1 fruit fly cellular context compared by ENCODE assay signal in the genomic region with DNA sequence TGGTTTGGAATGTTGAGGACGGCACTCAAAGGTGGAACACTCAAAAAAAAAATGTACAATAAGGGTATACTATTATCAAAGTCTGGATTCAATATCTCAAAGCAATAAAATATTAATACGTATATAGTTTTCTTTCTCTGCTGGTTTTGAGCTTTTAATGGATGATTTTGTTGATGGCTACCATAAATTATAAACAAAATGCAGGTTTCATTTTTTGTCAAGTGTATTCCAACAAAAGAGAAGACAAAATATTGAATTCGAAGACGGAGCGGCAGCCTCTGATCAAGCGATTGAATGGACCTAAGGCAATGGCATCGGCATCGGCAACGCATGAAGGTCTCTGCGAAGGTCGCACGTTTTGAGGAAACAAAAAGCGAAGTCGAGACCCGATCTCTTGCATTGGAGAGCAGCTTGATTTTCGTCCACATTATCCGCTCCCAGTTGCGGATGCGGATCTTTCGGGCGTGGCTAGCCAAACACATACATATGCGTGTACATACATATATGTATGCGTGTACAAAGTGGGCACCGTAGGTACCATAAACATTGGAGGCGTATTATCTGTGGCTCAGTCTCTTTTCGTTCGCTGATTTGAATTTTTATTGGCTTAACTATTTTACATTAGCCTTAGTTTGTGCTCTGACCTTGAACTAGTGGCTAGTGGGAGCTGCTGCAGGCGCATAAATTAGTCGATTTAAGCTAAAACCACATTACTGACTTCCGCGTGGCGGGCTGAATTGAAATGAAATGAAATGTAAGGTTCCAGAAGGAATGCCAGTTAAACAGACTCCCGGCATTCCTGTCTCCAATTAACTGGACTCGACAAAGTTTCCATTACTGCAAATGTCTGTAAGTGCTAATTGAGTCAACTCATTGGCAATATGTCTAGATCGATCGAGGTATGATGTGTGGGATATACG.
TF ChIP-seq lines count a peak whose summit lies in the region.

No protein-coding gene starts in this region.

TF ChIP-seq in whole organism, embryonic, 481 proteins besides CTCF, POLR2A, EP300 and RAD21 (continued from another document and continues in another):
- peak; percentile 39; the same call in 1 of the 3 replicates for TF ChIP-seq zfh1 (GFP tag; IDR thresholded peaks at IDR 0.05; lab: Robert Waterston, UW)
- peak; percentile 27 for TF ChIP-seq CG6813 (GFP tag; optimal IDR thresholded peaks at IDR 0.05; lab: Kevin White, UChicago)
- peak; percentile 44 for TF ChIP-seq Xbp1 (GFP tag; optimal IDR thresholded peaks at IDR 0.05; lab: Kevin White, UChicago)
- TF ChIP-seq H15 (GFP tag; IDR thresholded peaks at IDR 0.05; lab: Robert Waterston, UW) = peak; percentile 14; the same call in 1 of the 3 replicates
- TF ChIP-seq Fer3 (tag; optimal IDR thresholded peaks at IDR 0.05; lab: Kevin White, UChicago) = peak; percentile 37
- peak in 1 of 2 experiments; percentile 39 for TF ChIP-seq bsh (GFP tag; optimal IDR thresholded peaks at IDR 0.05; lab: Kevin White, UChicago)
- TF ChIP-seq ken (GFP tag; IDR thresholded peaks at IDR 0.05; lab: Robert Waterston, UW) = 0 out of 3 replicates have a peak, but pooled peaks have one; percentile 14
- TF ChIP-seq CG1529 (GFP tag; optimal IDR thresholded peaks at IDR 0.05; lab: Kevin White, UChicago) = no peak
- TF ChIP-seq bab2 (GFP tag; optimal IDR thresholded peaks at IDR 0.05; lab: Kevin White, UChicago) = peak; percentile 33
- TF ChIP-seq CG7839 (tag; optimal IDR thresholded peaks at IDR 0.05; lab: Kevin White, UChicago) = peak; percentile 67
- TF ChIP-seq run (tag; optimal IDR thresholded peaks at IDR 0.05; lab: Kevin White, UChicago) = peak; percentile 23
- no peak for TF ChIP-seq CG3838 (GFP tag; optimal IDR thresholded peaks at IDR 0.05; lab: Kevin White, UChicago)
- TF ChIP-seq CG9817 (tag; optimal IDR thresholded peaks at IDR 0.05; lab: Kevin White, UChicago) = peak; percentile 19
- TF ChIP-seq ase (GFP tag; IDR thresholded peaks at IDR 0.05; lab: Robert Waterston, UW) = peak; percentile 54; the same call in 1 of the 3 replicates
- TF ChIP-seq CG32772 (GFP tag; IDR thresholded peaks at IDR 0.05; lab: Robert Waterston, UW) = no peak
- TF ChIP-seq CG2875 (GFP tag; optimal IDR thresholded peaks at IDR 0.05; lab: Kevin White, UChicago) = no peak
- TF ChIP-seq odd (GFP tag; optimal IDR thresholded peaks at IDR 0.05; lab: Kevin White, UChicago) = peak; percentile 44
- TF ChIP-seq bcd (GFP tag; optimal IDR thresholded peaks at IDR 0.05; lab: Kevin White, UChicago) = peak; percentile 28
- peak; percentile 36 for TF ChIP-seq Blimp-1 (GFP tag; optimal IDR thresholded peaks at IDR 0.05; lab: Kevin White, UChicago)
- TF ChIP-seq Ada2b (GFP tag; IDR thresholded peaks at IDR 0.05; lab: Robert Waterston, UW) = peak; percentile 33; the same call in 1 of the 2 replicates
- 0 out of 2 replicates have a peak, but pooled peaks have one; percentile 28 for TF ChIP-seq sens-2 (GFP tag; IDR thresholded peaks at IDR 0.05; lab: Robert Waterston, UW)
- TF ChIP-seq CG12219 (GFP tag; optimal IDR thresholded peaks at IDR 0.05; lab: Kevin White, UChicago) = peak; percentile 25
- TF ChIP-seq sqz (GFP tag; optimal IDR thresholded peaks at IDR 0.05; lab: Kevin White, UChicago) = peak; percentile 10
- no peak for TF ChIP-seq dan (GFP tag; IDR thresholded peaks at IDR 0.05; lab: Robert Waterston, UW)
- peak; percentile 22 for TF ChIP-seq HHEX (GFP tag; optimal IDR thresholded peaks at IDR 0.05; lab: Kevin White, UChicago)
- TF ChIP-seq CG9437 (GFP tag; optimal IDR thresholded peaks at IDR 0.05; lab: Kevin White, UChicago) = peak; percentile 11
- peak; percentile 11 for TF ChIP-seq CG1792 (GFP tag; optimal IDR thresholded peaks at IDR 0.05; lab: Kevin White, UChicago)
- TF ChIP-seq tgo (GFP tag; IDR thresholded peaks at IDR 0.05; lab: Robert Waterston, UW) = peak; percentile 35; the same call in 1 of the 3 replicates
- peak; percentile 28 for TF ChIP-seq CG10209 (GFP tag; optimal IDR thresholded peaks at IDR 0.05; lab: Kevin White, UChicago)
- TF ChIP-seq Sox100B (GFP tag; optimal IDR thresholded peaks at IDR 0.05; lab: Kevin White, UChicago) = peak; percentile 5
- no peak for TF ChIP-seq HmgZ (tag; optimal IDR thresholded peaks at IDR 0.05; lab: Kevin White, UChicago)
- peak; percentile 40; the same call in 1 of the 3 replicates for TF ChIP-seq CG14050 (GFP tag; IDR thresholded peaks at IDR 0.05; lab: Robert Waterston, UW)
- TF ChIP-seq nmo (GFP tag; optimal IDR thresholded peaks at IDR 0.05; lab: Kevin White, UChicago) = peak; percentile 36
- peak; percentile 56 for TF ChIP-seq CG31441 (GFP tag; IDR thresholded peaks at IDR 0.05; lab: Robert Waterston, UW)
- 0 out of 2 replicates have a peak, but pooled peaks have one; percentile 12 for TF ChIP-seq danr (GFP tag; IDR thresholded peaks at IDR 0.05; lab: Robert Waterston, UW)
- peak; percentile 55 for TF ChIP-seq Oli (tag; optimal IDR thresholded peaks at IDR 0.05; lab: Kevin White, UChicago)
- no peak for TF ChIP-seq hkb (optimal IDR thresholded peaks at IDR 0.05; lab: Kevin White, UChicago)
- TF ChIP-seq hkb (GFP tag; IDR thresholded peaks at IDR 0.05; lab: Robert Waterston, UW) = peak; percentile 77; the same call in 1 of the 2 replicates
- TF ChIP-seq CG14441 (GFP tag; IDR thresholded peaks at IDR 0.05; lab: Robert Waterston, UW) = 0 out of 2 replicates have a peak, but pooled peaks have one; percentile 59
- TF ChIP-seq NfI (GFP tag; optimal IDR thresholded peaks at IDR 0.05; lab: Kevin White, UChicago) = peak; percentile 37
- no peak for TF ChIP-seq Asciz (GFP tag; optimal IDR thresholded peaks at IDR 0.05; lab: Kevin White, UChicago)
- no peak for TF ChIP-seq dmrt11E (tag; optimal IDR thresholded peaks at IDR 0.05; lab: Kevin White, UChicago)
- 0 out of 2 replicates have a peak, but pooled peaks have one; percentile 22 for TF ChIP-seq E2f2 (GFP tag; IDR thresholded peaks at IDR 0.05; lab: Robert Waterston, UW)
- TF ChIP-seq CG2889 (GFP tag; IDR thresholded peaks at IDR 0.05; lab: Robert Waterston, UW) = 0 out of 3 replicates have a peak, but pooled peaks have one; percentile 30
- TF ChIP-seq CG4820 (GFP tag; optimal IDR thresholded peaks at IDR 0.05; lab: Kevin White, UChicago) = peak; percentile 7
- peak; percentile 39 for TF ChIP-seq CG7556 (GFP tag; optimal IDR thresholded peaks at IDR 0.05; lab: Kevin White, UChicago)
- peak; percentile 28 for TF ChIP-seq CG8388 (GFP tag; optimal IDR thresholded peaks at IDR 0.05; lab: Kevin White, UChicago)
- 0 out of 2 replicates have a peak, but pooled peaks have one; percentile 26 for TF ChIP-seq ttk (GFP tag; IDR thresholded peaks at IDR 0.05; lab: Robert Waterston, UW)
- TF ChIP-seq CG18262 (tag; optimal IDR thresholded peaks at IDR 0.05; lab: Kevin White, UChicago) = peak; percentile 23
- TF ChIP-seq gsb-n (tag; optimal IDR thresholded peaks at IDR 0.05; lab: Kevin White, UChicago) = no peak
- peak; percentile 97 for TF ChIP-seq pros (GFP tag; optimal IDR thresholded peaks at IDR 0.05; lab: Kevin White, UChicago)
- peak; percentile 9 for TF ChIP-seq CG10147 (GFP tag; optimal IDR thresholded peaks at IDR 0.05; lab: Kevin White, UChicago)
- TF ChIP-seq CG11504 (tag; optimal IDR thresholded peaks at IDR 0.05; lab: Kevin White, UChicago) = peak; percentile 74
- TF ChIP-seq ewg (GFP tag; optimal IDR thresholded peaks at IDR 0.05; lab: Kevin White, UChicago) = peak; percentile 24
- peak; percentile 67 for TF ChIP-seq Sox102F (GFP tag; optimal IDR thresholded peaks at IDR 0.05; lab: Kevin White, UChicago)
- 0 out of 2 replicates have a peak, but pooled peaks have one; percentile 13 for TF ChIP-seq Drgx (GFP tag; IDR thresholded peaks at IDR 0.05; lab: Robert Waterston, UW)
- peak; percentile 5 for TF ChIP-seq Bteb2 (GFP tag; optimal IDR thresholded peaks at IDR 0.05; lab: Kevin White, UChicago)
- peak; percentile 74 for TF ChIP-seq gem (tag; optimal IDR thresholded peaks at IDR 0.05; lab: Kevin White, UChicago)
- no peak for TF ChIP-seq ara (GFP tag; IDR thresholded peaks at IDR 0.05; lab: Robert Waterston, UW)
- TF ChIP-seq Med (GFP tag; lab: Kevin White, UChicago) = peak; percentile 82
- TF ChIP-seq Hr51 (GFP tag; optimal IDR thresholded peaks at IDR 0.05; lab: Kevin White, UChicago) = peak in 1 of 2 experiments; percentile 77
- TF ChIP-seq Aef1 (GFP tag; IDR thresholded peaks at IDR 0.05; lab: Robert Waterston, UW) = peak; percentile 43; the same call in 2 of the 3 replicates
- TF ChIP-seq Deaf1 (tag; optimal IDR thresholded peaks at IDR 0.05; lab: Kevin White, UChicago) = peak; percentile 33
- 0 out of 2 replicates have a peak, but pooled peaks have one; percentile 22 for TF ChIP-seq CG43689 (GFP tag; IDR thresholded peaks at IDR 0.05; lab: Robert Waterston, UW)
- peak; percentile 89 for TF ChIP-seq sens (GFP tag; lab: Kevin White, UChicago)
- peak; percentile 48 for TF ChIP-seq CG13424 (tag; optimal IDR thresholded peaks at IDR 0.05; lab: Kevin White, UChicago)
- TF ChIP-seq Abd-B (GFP tag; optimal IDR thresholded peaks at IDR 0.05; lab: Kevin White, UChicago) = peak; percentile 17
- TF ChIP-seq CG8924 (tag; optimal IDR thresholded peaks at IDR 0.05; lab: Kevin White, UChicago) = peak; percentile 50
- TF ChIP-seq CG15269 (tag; optimal IDR thresholded peaks at IDR 0.05; lab: Kevin White, UChicago) = peak; percentile 79
- peak; percentile 55 for TF ChIP-seq CG12391 (tag; optimal IDR thresholded peaks at IDR 0.05; lab: Kevin White, UChicago)
- peak; percentile 51 for TF ChIP-seq CoRest (tag; optimal IDR thresholded peaks at IDR 0.05; lab: Kevin White, UChicago)
- no peak for TF ChIP-seq pita (GFP tag; optimal IDR thresholded peaks at IDR 0.05; lab: Kevin White, UChicago)
- peak; percentile 11 for TF ChIP-seq CG12071 (GFP tag; optimal IDR thresholded peaks at IDR 0.05; lab: Kevin White, UChicago)
- no peak for TF ChIP-seq CG6175 (GFP tag; IDR thresholded peaks at IDR 0.05; lab: Robert Waterston, UW)
- TF ChIP-seq CG17359 (tag; optimal IDR thresholded peaks at IDR 0.05; lab: Kevin White, UChicago) = peak; percentile 59
- TF ChIP-seq Ptx1 (GFP tag; IDR thresholded peaks at IDR 0.05; lab: Robert Waterston, UW) = peak; percentile 66
- TF ChIP-seq en (GFP tag; optimal IDR thresholded peaks at IDR 0.05; lab: Kevin White, UChicago) = no peak
- peak; percentile 68 for TF ChIP-seq dysf (GFP tag; IDR thresholded peaks at IDR 0.05; lab: Robert Waterston, UW)
- peak; percentile 32; the same call in 1 of the 2 replicates for TF ChIP-seq Atf6 (GFP tag; IDR thresholded peaks at IDR 0.05; lab: Robert Waterston, UW)
- peak; percentile 40; the same call in 1 of the 2 replicates for TF ChIP-seq Oaz (GFP tag; IDR thresholded peaks at IDR 0.05; lab: Robert Waterston, UW)
- no peak for TF ChIP-seq CG2129 (GFP tag; IDR thresholded peaks at IDR 0.05; lab: Robert Waterston, UW; ENCODE audit: partially characterized antibody)
- TF ChIP-seq Xrp1 (GFP tag; IDR thresholded peaks at IDR 0.05; lab: Robert Waterston, UW) = peak; percentile 46; the same call in 1 of the 2 replicates
- no peak for TF ChIP-seq CG6254 (GFP tag; optimal IDR thresholded peaks at IDR 0.05; lab: Kevin White, UChicago)
- TF ChIP-seq nom (GFP tag; optimal IDR thresholded peaks at IDR 0.05; lab: Kevin White, UChicago) = peak; percentile 31
- no peak for TF ChIP-seq Ravus (GFP tag; IDR thresholded peaks at IDR 0.05; lab: Robert Waterston, UW)
- peak in 1 of 2 experiments; percentile 56 for TF ChIP-seq Eip74EF (GFP tag; optimal IDR thresholded peaks at IDR 0.05; lab: Kevin White, UChicago)
- TF ChIP-seq Pdp1 (GFP tag; optimal IDR thresholded peaks at IDR 0.05; lab: Kevin White, UChicago) = peak in 1 of 2 experiments; percentile 1
- 0 out of 2 replicates have a peak, but pooled peaks have one; percentile 9 for TF ChIP-seq H2.0 (GFP tag; IDR thresholded peaks at IDR 0.05; lab: Robert Waterston, UW)
- TF ChIP-seq Taf1 (GFP tag; IDR thresholded peaks at IDR 0.05; lab: Robert Waterston, UW) = no peak
- peak; percentile 23 for TF ChIP-seq Ssrp (tag; optimal IDR thresholded peaks at IDR 0.05; lab: Kevin White, UChicago)
- peak; percentile 30; the same call in 1 of the 2 replicates for TF ChIP-seq CG32532 (GFP tag; IDR thresholded peaks at IDR 0.05; lab: Robert Waterston, UW)
- TF ChIP-seq Doc3 (GFP tag; IDR thresholded peaks at IDR 0.05; lab: Robert Waterston, UW; ENCODE audit: partially characterized antibody) = no peak
- peak; percentile 37 for TF ChIP-seq CG10267 (tag; optimal IDR thresholded peaks at IDR 0.05; lab: Kevin White, UChicago)
- TF ChIP-seq CG3726 (GFP tag; IDR thresholded peaks at IDR 0.05; lab: Robert Waterston, UW) = 0 out of 3 replicates have a peak, but pooled peaks have one; percentile 31
- TF ChIP-seq ATbp (GFP tag; optimal IDR thresholded peaks at IDR 0.05; lab: Kevin White, UChicago) = peak; percentile 27
- TF ChIP-seq D19B (GFP tag; optimal IDR thresholded peaks at IDR 0.05; lab: Kevin White, UChicago) = no peak
- 0 out of 2 replicates have a peak, but pooled peaks have one; percentile 6 for TF ChIP-seq chm (GFP tag; IDR thresholded peaks at IDR 0.05; lab: Robert Waterston, UW)
- TF ChIP-seq CG18476 (GFP tag; optimal IDR thresholded peaks at IDR 0.05; lab: Kevin White, UChicago) = no peak
- TF ChIP-seq grau (tag; optimal IDR thresholded peaks at IDR 0.05; lab: Kevin White, UChicago) = peak; percentile 54
- TF ChIP-seq vvl (GFP tag; IDR thresholded peaks at IDR 0.05; lab: Robert Waterston, UW) = peak; percentile 64
- TF ChIP-seq tin (GFP tag; optimal IDR thresholded peaks at IDR 0.05; lab: Kevin White, UChicago) = peak; percentile 1
- TF ChIP-seq CG3281 (GFP tag; optimal IDR thresholded peaks at IDR 0.05; lab: Kevin White, UChicago) = peak; percentile 35
- TF ChIP-seq phol (tag; optimal IDR thresholded peaks at IDR 0.05; lab: Kevin White, UChicago) = peak; percentile 54
- TF ChIP-seq sd (tag; optimal IDR thresholded peaks at IDR 0.05; lab: Kevin White, UChicago) = peak; percentile 86
- TF ChIP-seq CrebB (tag; optimal IDR thresholded peaks at IDR 0.05; lab: Kevin White, UChicago) = no peak
- TF ChIP-seq lilli (GFP tag; optimal IDR thresholded peaks at IDR 0.05; lab: Kevin White, UChicago) = peak; percentile 31
- peak; percentile 47; the same call in 1 of the 2 replicates for TF ChIP-seq slbo (GFP tag; IDR thresholded peaks at IDR 0.05; lab: Robert Waterston, UW)
- TF ChIP-seq CG2120 (GFP tag; optimal IDR thresholded peaks at IDR 0.05; lab: Kevin White, UChicago) = peak; percentile 56
- no peak for TF ChIP-seq hbn (GFP tag; IDR thresholded peaks at IDR 0.05; lab: Robert Waterston, UW; ENCODE audit: partially characterized antibody)
- TF ChIP-seq CG2678 (tag; optimal IDR thresholded peaks at IDR 0.05; lab: Kevin White, UChicago) = peak; percentile 61
- peak; percentile 40 for TF ChIP-seq CG13775 (GFP tag; optimal IDR thresholded peaks at IDR 0.05; lab: Kevin White, UChicago)
- TF ChIP-seq CG10366 (GFP tag; IDR thresholded peaks at IDR 0.05; lab: Robert Waterston, UW) = peak; percentile 50
- TF ChIP-seq stc (GFP tag; IDR thresholded peaks at IDR 0.05; lab: Robert Waterston, UW) = peak; percentile 73
- peak; percentile 72 for TF ChIP-seq unpg (GFP tag; optimal IDR thresholded peaks at IDR 0.05; lab: Kevin White, UChicago)
